Worm (Caenorhabditis elegans) whole organism, late embryonic: ENCODE data around the gene srd-21.
A peak's percentile ranks its signal among the peaks of the same experiment; 100 is the strongest.

Source experiments
- C08G9.2 ChIP-seq: sonication (generic microtip); optimal IDR thresholded peaks from 2 replicates; lab custom pipeline; 2016; ENCODE audit warnings: mild to moderate bottlenecking, missing genetic modification characterization, moderate library complexity, missing compliant biosample characterization
- C38D4.7 ChIP-seq: fragments of 200-800 bp; sonication (Bioruptor generic); optimal IDR thresholded peaks from 2 replicates; lab custom pipeline; 2018; ENCODE audit warnings: mild to moderate bottlenecking, missing genetic modification characterization, moderate library complexity, missing compliant biosample characterization
- K02D7.2 ChIP-seq: sonication (generic microtip); optimal IDR thresholded peaks from 2 replicates; lab custom pipeline; 2017; ENCODE audit warnings: mild to moderate bottlenecking, missing genetic modification characterization, missing compliant biosample characterization
- T23F11.4 ChIP-seq: fragments of 200-800 bp; sonication (Bioruptor generic); optimal IDR thresholded peaks from 2 replicates; lab custom pipeline; 2018; ENCODE audit warnings: mild to moderate bottlenecking, missing genetic modification characterization, missing compliant biosample characterization
- Y22D7AL.16 ChIP-seq: sonication (generic microtip); optimal IDR thresholded peaks from 2 replicates; lab custom pipeline; 2016; ENCODE audit warnings: missing genetic modification characterization, missing compliant biosample characterization
- ahr-1 ChIP-seq: sonication (generic microtip); optimal IDR thresholded peaks from 2 replicates; lab custom pipeline; 2016; ENCODE audit warnings: missing genetic modification characterization, missing compliant biosample characterization
- ceh-14 ChIP-seq: sonication (generic microtip); optimal IDR thresholded peaks from 2 replicates; lab custom pipeline; 2016; ENCODE audit warnings: missing genotype, missing genetic modification characterization, missing compliant biosample characterization
- ceh-18 ChIP-seq: sonication (generic microtip); optimal IDR thresholded peaks from 2 replicates; lab custom pipeline; 2016; ENCODE audit warnings: missing genetic modification characterization, missing compliant biosample characterization
- ceh-30 ChIP-seq: fragments of 150-350 bp; optimal IDR thresholded peaks from 2 replicates; lab custom pipeline; 2014; ENCODE audit warnings: missing biosample characterization, missing genetic modification characterization
- ceh-34 ChIP-seq: sonication (generic microtip); optimal IDR thresholded peaks from 2 replicates; lab custom pipeline; 2016; ENCODE audit warnings: mild to moderate bottlenecking, missing genetic modification characterization, missing compliant biosample characterization
- ceh-48 ChIP-seq: sonication (generic microtip); optimal IDR thresholded peaks from 2 replicates; lab custom pipeline; 2016; ENCODE audit warnings: missing genetic modification characterization, inconsistent platforms, missing compliant biosample characterization
- ceh-6 ChIP-seq: fragments of 200-800 bp; sonication (Bioruptor generic); optimal IDR thresholded peaks from 2 replicates; lab custom pipeline; 2018; ENCODE audit warnings: mild to moderate bottlenecking, missing genetic modification characterization, missing compliant biosample characterization
- dmd-4 ChIP-seq: sonication (generic microtip); optimal IDR thresholded peaks from 2 replicates; lab custom pipeline; 2016; ENCODE audit warnings: borderline replicate concordance, missing genetic modification characterization, missing compliant biosample characterization
- dve-1 ChIP-seq: sonication (generic microtip); optimal IDR thresholded peaks from 2 replicates; lab custom pipeline; 2017; ENCODE audit warnings: antibody characterized with exemption, mild to moderate bottlenecking, missing genetic modification characterization, missing compliant biosample characterization
- elt-2 ChIP-seq: sonication (generic microtip); optimal IDR thresholded peaks from 2 replicates; lab custom pipeline; 2016; ENCODE audit warnings: missing genetic modification reagents, missing genetic modification characterization, missing compliant biosample characterization
- elt-4 ChIP-seq: sonication (generic microtip); optimal IDR thresholded peaks from 2 replicates; lab custom pipeline; 2016; ENCODE audit warnings: missing genetic modification characterization, missing compliant biosample characterization
- fax-1 ChIP-seq: sonication (generic microtip); optimal IDR thresholded peaks from 2 replicates; lab custom pipeline; 2016; ENCODE audit warnings: missing genotype, missing genetic modification characterization, missing compliant biosample characterization
- fkh-10 ChIP-seq: fragments of 150-350 bp; optimal IDR thresholded peaks from 2 replicates; lab custom pipeline; 2014; ENCODE audit warnings: missing biosample characterization, missing genetic modification reagents, missing genetic modification characterization
- fkh-6 ChIP-seq: sonication (generic microtip); optimal IDR thresholded peaks from 2 replicates; lab custom pipeline; 2016; ENCODE audit warnings: missing genetic modification characterization, missing compliant biosample characterization
- gmeb-2 ChIP-seq: sonication (generic microtip); optimal IDR thresholded peaks from 2 replicates; lab custom pipeline; 2016; ENCODE audit warnings: missing genetic modification characterization, inconsistent platforms, missing compliant biosample characterization
- hlh-13 ChIP-seq: fragments of 200-800 bp; sonication (Bioruptor generic); optimal IDR thresholded peaks from 2 replicates; lab custom pipeline; 2018; ENCODE audit warnings: mild to moderate bottlenecking, missing genetic modification characterization, missing compliant biosample characterization
- hlh-15 ChIP-seq: sonication (generic microtip); optimal IDR thresholded peaks from 2 replicates; lab custom pipeline; 2016; ENCODE audit warnings: missing genetic modification characterization, missing compliant biosample characterization
- hlh-30 ChIP-seq: sonication (generic microtip); optimal IDR thresholded peaks from 2 replicates; lab custom pipeline; 2017; ENCODE audit warnings: antibody characterized with exemption, missing genetic modification characterization, missing compliant biosample characterization; ENCODE audit not compliant: insufficient read depth
- hlh-8 ChIP-seq: sonication (generic microtip); optimal IDR thresholded peaks from 2 replicates; lab custom pipeline; 2016; ENCODE audit warnings: missing genotype, missing genetic modification characterization, missing compliant biosample characterization
- lim-6 ChIP-seq: sonication (generic microtip); optimal IDR thresholded peaks from 2 replicates; lab custom pipeline; 2016; ENCODE audit warnings: missing genetic modification characterization, missing compliant biosample characterization
- lin-11 ChIP-seq: fragments of 200-800 bp; sonication (Bioruptor generic); optimal IDR thresholded peaks from 2 replicates; lab custom pipeline; 2018; ENCODE audit warnings: mild to moderate bottlenecking, missing genetic modification characterization, missing compliant biosample characterization
- madf-2 ChIP-seq: sonication (generic microtip); optimal IDR thresholded peaks from 2 replicates; lab custom pipeline; 2017; ENCODE audit warnings: missing genetic modification characterization, missing compliant biosample characterization
- nfya-1 ChIP-seq: sonication (generic microtip); optimal IDR thresholded peaks from 2 replicates; lab custom pipeline; 2017; ENCODE audit warnings: missing genetic modification characterization, mild to moderate bottlenecking, missing compliant biosample characterization, antibody characterized with exemption, moderate library complexity
- pag-3 ChIP-seq: sonication (generic microtip); optimal IDR thresholded peaks from 2 replicates; lab custom pipeline; 2016; ENCODE audit warnings: missing compliant biosample characterization, missing genetic modification characterization, borderline replicate concordance
- pat-9 ChIP-seq: fragments of 200-800 bp; sonication (Bioruptor generic); optimal IDR thresholded peaks from 2 replicates; lab custom pipeline; 2018; ENCODE audit warnings: mild to moderate bottlenecking, missing genetic modification characterization, moderate library complexity, missing compliant biosample characterization
- pha-2 ChIP-seq: sonication (generic microtip); optimal IDR thresholded peaks from 2 replicates; lab custom pipeline; 2017; ENCODE audit warnings: mild to moderate bottlenecking, missing genetic modification characterization, missing compliant biosample characterization
- pqm-1 ChIP-seq: sonication (generic microtip); optimal IDR thresholded peaks from 2 replicates; lab custom pipeline; 2016; ENCODE audit warnings: missing genetic modification characterization, missing compliant biosample characterization
- pros-1 ChIP-seq: fragments of 150-350 bp; optimal IDR thresholded peaks from 2 replicates; lab custom pipeline; 2014; ENCODE audit warnings: missing biosample characterization, missing genetic modification reagents, missing genetic modification characterization
- ref-2 ChIP-seq: sonication (generic microtip); optimal IDR thresholded peaks from 2 replicates; lab custom pipeline; 2016; ENCODE audit warnings: missing genetic modification characterization, missing compliant biosample characterization
- sdc-2 ChIP-seq: sonication (generic microtip); optimal IDR thresholded peaks from 2 replicates; lab custom pipeline; 2016; ENCODE audit warnings: missing genotype, missing genetic modification characterization, missing compliant biosample characterization
- syd-9 ChIP-seq: sonication (generic microtip); optimal IDR thresholded peaks from 2 replicates; lab custom pipeline; 2016; ENCODE audit warnings: mild to moderate bottlenecking, missing genetic modification characterization, moderate library complexity, missing compliant biosample characterization
- tbx-2 ChIP-seq: sonication (generic microtip); optimal IDR thresholded peaks from 2 replicates; lab custom pipeline; 2016; ENCODE audit warnings: missing genetic modification characterization, missing compliant biosample characterization
- zip-5 ChIP-seq: sonication (generic microtip); optimal IDR thresholded peaks from 2 replicates; lab custom pipeline; 2016; ENCODE audit warnings: missing genetic modification characterization, missing compliant biosample characterization
- ztf-16 ChIP-seq: sonication (generic microtip); optimal IDR thresholded peaks from 2 replicates; lab custom pipeline; 2017; ENCODE audit warnings: missing genetic modification characterization, missing compliant biosample characterization

The srd-21 gene

ce11 chrV:16591992-16592798, 37.5 kb upstream of the srd-21 start, which contains the start of gene srh-269 (continued):
- TF ChIP-seq pros-1 (tag; lab: Kevin White, UChicago): no peak
- TF ChIP-seq fkh-10 (GFP tag; lab: Kevin White, UChicago): no peak
- peak; percentile 11 for TF ChIP-seq ahr-1 (tag; lab: Kevin White, UChicago)
- peak; percentile 61 for TF ChIP-seq C08G9.2 (tag; lab: Kevin White, UChicago)
- peak; percentile 56 for TF ChIP-seq ceh-18 (tag; lab: Kevin White, UChicago)
- TF ChIP-seq zip-5 (tag; lab: Kevin White, UChicago): peak; percentile 1
- peak; percentile 69 for TF ChIP-seq ceh-6 (GFP tag; lab: Kevin White, UChicago)
- no peak for TF ChIP-seq hlh-30 (tag; lab: Kevin White, UChicago)
- TF ChIP-seq hlh-15: peak; percentile 49
- peak; percentile 15 for TF ChIP-seq fax-1
- TF ChIP-seq tbx-2 (tag; lab: Kevin White, UChicago): peak; percentile 43
- TF ChIP-seq ceh-14 (tag; lab: Kevin White, UChicago): peak; percentile 74
- peak; percentile 38 for TF ChIP-seq sdc-2 (tag; lab: Kevin White, UChicago)
- no peak for TF ChIP-seq ceh-30
- peak; percentile 70 for TF ChIP-seq pha-2 (tag; lab: Kevin White, UChicago)
- TF ChIP-seq pqm-1 (tag; lab: Kevin White, UChicago): peak; percentile 31

ce11 chrV:16592947-16593791, 36.5 kb upstream of the srd-21 start:
- TF ChIP-seq elt-2 (peak; percentile 81), lim-6 (tag; lab: Kevin White, UChicago) (no peak), ref-2 (tag; lab: Kevin White, UChicago) (no peak), C08G9.2 (tag; lab: Kevin White, UChicago) (no peak), sdc-2 (tag; lab: Kevin White, UChicago) (no peak), ceh-34 (no peak), hlh-13 (peak; percentile 4), fkh-6 (tag; lab: Kevin White, UChicago) (no peak), dve-1 (tag; lab: Kevin White, UChicago) (peak; percentile 85), ceh-14 (tag; lab: Kevin White, UChicago) (no peak), hlh-8 (tag; lab: Kevin White, UChicago) (no peak), ceh-48 (no peak), lin-11 (tag; lab: Kevin White, UChicago) (no peak)
- TF ChIP-seq, all 69 proteins: peak for 3

ce11 chrV:16593792-16594059, 36.0 kb upstream of the srd-21 start:
- TF ChIP-seq C38D4.7 (no peak), pat-9 (tag; lab: Kevin White, UChicago) (no peak), elt-4 (tag; lab: Kevin White, UChicago) (peak; percentile 20), syd-9 (no peak), dve-1 (tag; lab: Kevin White, UChicago) (no peak), ztf-16 (tag; lab: Kevin White, UChicago) (no peak), hlh-8 (tag; lab: Kevin White, UChicago) (no peak)

- no peak for TF ChIP-seq madf-2
- TF ChIP-seq syd-9: no peak
- TF ChIP-seq nfya-1 (tag; lab: Kevin White, UChicago): no peak
- TF ChIP-seq pag-3 (tag; lab: Kevin White, UChicago): no peak
- TF ChIP-seq ceh-34: no peak
- TF ChIP-seq ceh-6 (GFP tag; lab: Kevin White, UChicago): no peak
- no peak for TF ChIP-seq Y22D7AL.16 (tag; lab: Kevin White, UChicago)
- no peak for TF ChIP-seq gmeb-2 (tag; lab: Kevin White, UChicago)
- no peak for TF ChIP-seq T23F11.4
- TF ChIP-seq K02D7.2 (tag; lab: Kevin White, UChicago): no peak
- TF ChIP-seq dmd-4 (tag; lab: Kevin White, UChicago): no peak
- TF ChIP-seq, all 69 proteins: peak for 0
These were observed 35.2 kb upstream of the srd-21 start for ce11 chrV:16594514-16594913.
